Worm (Caenorhabditis elegans) whole organism, midembryonic: Measurements from ENCODE around the gene idpp-3.

Experiments
- T22C8.4 ChIP-seq: fragments of 200-800 bp; sonication (Bioruptor generic); IDR thresholded peaks from 2 replicates; pipeline ENCODE4 v1.3.6; 2022; ENCODE audit warnings: missing genetic modification characterization, missing compliant biosample characterization
- cog-1 ChIP-seq: sonication (generic microtip); optimal IDR thresholded peaks from 2 replicates; lab custom pipeline; 2016; ENCODE audit warnings: missing genetic modification characterization, missing compliant biosample characterization
- flt-1 ChIP-seq: fragments of 200-800 bp; sonication (Bioruptor generic); IDR thresholded peaks from 2 replicates; pipeline ENCODE4 v1.3.6; 2022; ENCODE audit warnings: missing genetic modification characterization, missing compliant biosample characterization
- klf-2 ChIP-seq: fragments of 200-800 bp; sonication (Bioruptor generic); conservative IDR thresholded peaks from 2 replicates; pipeline ENCODE4 v1.3.6; 2022; ENCODE audit warnings: missing genetic modification reagents, missing genetic modification characterization, missing compliant biosample characterization
- med-1 ChIP-seq: sonication (generic microtip); optimal IDR thresholded peaks from 2 replicates; lab custom pipeline; 2017; ENCODE audit warnings: missing genetic modification characterization, mild to moderate bottlenecking, missing compliant biosample characterization, antibody characterized with exemption, missing genetic modification reagents; ENCODE audit not compliant: insufficient read depth
- ref-1 ChIP-seq: fragments of 200-800 bp; sonication (Bioruptor generic); conservative IDR thresholded peaks from 2 replicates; pipeline ENCODE4 v1.3.6; 2022; ENCODE audit warnings: missing genetic modification reagents, missing genetic modification characterization, missing compliant biosample characterization
- tab-1 ChIP-seq: fragments of 200-800 bp; sonication (Bioruptor generic); IDR thresholded peaks from 2 replicates; pipeline ENCODE4 v1.3.6; 2022; ENCODE audit warnings: missing genetic modification characterization, missing compliant biosample characterization
- ztf-23 ChIP-seq: fragments of 200-800 bp; sonication (Bioruptor generic); IDR thresholded peaks from 2 replicates; pipeline ENCODE4 v1.3.6; 2022; ENCODE audit warnings: missing genetic modification reagents, missing genetic modification characterization, missing compliant biosample characterization
- ztf-29 ChIP-seq: fragments of 200-800 bp; sonication (Bioruptor generic); IDR thresholded peaks from 2 replicates; pipeline ENCODE4 v1.3.6; 2022; ENCODE audit warnings: missing genetic modification reagents, missing genetic modification characterization, missing compliant biosample characterization

idpp-3 gene

ce11 chrX:14920880-14921279 lies 40.5 kb downstream of the idpp-3 start:
- TF ChIP-seq med-1 (GFP tag; lab: Kevin White, UChicago), result no peak
- TF ChIP-seq tab-1 (GFP tag; lab: Robert Waterston, UW), result no peak
- TF ChIP-seq cog-1 (tag; lab: Kevin White, UChicago), result no peak
- no peak for TF ChIP-seq klf-2
- TF ChIP-seq ztf-29 (GFP tag; lab: Robert Waterston, UW), result no peak
- no peak for TF ChIP-seq T22C8.4 (GFP tag; lab: Robert Waterston, UW)
- no peak for TF ChIP-seq ref-1
- TF ChIP-seq flt-1 (GFP tag; lab: Robert Waterston, UW), result no peak
- TF ChIP-seq ztf-23, result no peak

ce11 chrX:14918538-14918937 lies 42.8 kb downstream of the idpp-3 start, which contains the start of gene npr-40:
TSS of gene npr-40 (plus strand) at chrX:14918838.
- no peak for TF ChIP-seq cog-1 (tag; lab: Kevin White, UChicago)
- TF ChIP-seq ztf-29 (GFP tag; lab: Robert Waterston, UW), result no peak
- no peak for TF ChIP-seq klf-2

- TF ChIP-seq ztf-23, result no peak
- TF ChIP-seq tab-1 (GFP tag; lab: Robert Waterston, UW), result no peak
- no peak for TF ChIP-seq flt-1 (GFP tag; lab: Robert Waterston, UW)
- TF ChIP-seq med-1 (GFP tag; lab: Kevin White, UChicago), result no peak
- TF ChIP-seq T22C8.4 (GFP tag; lab: Robert Waterston, UW), result no peak
- TF ChIP-seq ztf-29 (GFP tag; lab: Robert Waterston, UW), result no peak
- TF ChIP-seq cog-1 (tag; lab: Kevin White, UChicago), result no peak
- no peak for TF ChIP-seq klf-2
- TF ChIP-seq ref-1, result no peak
Observed at ce11 chrX:14916767-14917166, 44.6 kb downstream of the idpp-3 start.

- no peak for TF ChIP-seq cog-1 (tag; lab: Kevin White, UChicago)
Observed at ce11 chrX:14910689-14911088, 50.7 kb downstream of the idpp-3 start.
